Fruit fly (Drosophila melanogaster): ENCODE measurements around the gene CG18545.

DNA sequence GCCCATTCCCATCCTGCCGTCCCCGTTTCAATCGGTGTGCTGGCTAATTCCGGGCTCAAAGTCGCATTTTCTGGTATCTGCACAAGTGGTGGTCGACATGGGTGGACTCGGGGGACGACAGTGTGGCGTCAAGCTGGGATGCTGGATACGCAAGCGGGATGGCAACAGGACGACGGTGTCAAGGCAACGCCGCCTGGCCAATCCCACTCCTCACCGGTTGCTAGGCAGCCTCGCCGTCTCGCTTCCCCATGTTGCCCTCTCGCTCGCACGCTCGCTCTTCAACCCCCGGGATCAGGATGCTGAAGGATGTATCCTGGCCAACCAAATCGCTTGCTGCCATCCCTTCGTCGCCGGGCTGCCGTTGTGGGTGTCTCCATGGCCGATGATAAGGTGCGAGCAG is 27.5 kb downstream of the CG18545 start:
- no peak for TF ChIP-seq Gug (GFP tag; IDR thresholded peaks at IDR 0.05)
- TF ChIP-seq CG6792 (GFP tag; optimal IDR thresholded peaks at IDR 0.05), result no peak
- no peak for TF ChIP-seq CG15336 (GFP tag; IDR thresholded peaks at IDR 0.05)
- no peak for TF ChIP-seq CG10631 (GFP tag; optimal IDR thresholded peaks at IDR 0.05)
- TF ChIP-seq Sox14 (GFP tag; optimal IDR thresholded peaks at IDR 0.05), result no peak
- no peak for TF ChIP-seq CG3032 (tag; optimal IDR thresholded peaks at IDR 0.05)
- TF ChIP-seq CG16779 (tag; optimal IDR thresholded peaks at IDR 0.05), result no peak
- TF ChIP-seq salr (GFP tag; optimal IDR thresholded peaks at IDR 0.05), result no peak
- no peak for TF ChIP-seq vri (GFP tag; optimal IDR thresholded peaks at IDR 0.05)
- no peak for TF ChIP-seq Ets96B (tag; optimal IDR thresholded peaks at IDR 0.05)
- TF ChIP-seq Sox102F (GFP tag; optimal IDR thresholded peaks at IDR 0.05), result no peak
- TF ChIP-seq CG10669 (GFP tag; optimal IDR thresholded peaks at IDR 0.05), result no peak
- no peak for TF ChIP-seq CG31627 (GFP tag; optimal IDR thresholded peaks at IDR 0.05)
- no peak for TF ChIP-seq CG11762 (GFP tag; optimal IDR thresholded peaks at IDR 0.05; ENCODE audit: insufficient read depth)

All from whole organism, prepupa.